Worm (Caenorhabditis elegans): Measurements from ENCODE around the gene his-61.

Gene his-61

DNA sequence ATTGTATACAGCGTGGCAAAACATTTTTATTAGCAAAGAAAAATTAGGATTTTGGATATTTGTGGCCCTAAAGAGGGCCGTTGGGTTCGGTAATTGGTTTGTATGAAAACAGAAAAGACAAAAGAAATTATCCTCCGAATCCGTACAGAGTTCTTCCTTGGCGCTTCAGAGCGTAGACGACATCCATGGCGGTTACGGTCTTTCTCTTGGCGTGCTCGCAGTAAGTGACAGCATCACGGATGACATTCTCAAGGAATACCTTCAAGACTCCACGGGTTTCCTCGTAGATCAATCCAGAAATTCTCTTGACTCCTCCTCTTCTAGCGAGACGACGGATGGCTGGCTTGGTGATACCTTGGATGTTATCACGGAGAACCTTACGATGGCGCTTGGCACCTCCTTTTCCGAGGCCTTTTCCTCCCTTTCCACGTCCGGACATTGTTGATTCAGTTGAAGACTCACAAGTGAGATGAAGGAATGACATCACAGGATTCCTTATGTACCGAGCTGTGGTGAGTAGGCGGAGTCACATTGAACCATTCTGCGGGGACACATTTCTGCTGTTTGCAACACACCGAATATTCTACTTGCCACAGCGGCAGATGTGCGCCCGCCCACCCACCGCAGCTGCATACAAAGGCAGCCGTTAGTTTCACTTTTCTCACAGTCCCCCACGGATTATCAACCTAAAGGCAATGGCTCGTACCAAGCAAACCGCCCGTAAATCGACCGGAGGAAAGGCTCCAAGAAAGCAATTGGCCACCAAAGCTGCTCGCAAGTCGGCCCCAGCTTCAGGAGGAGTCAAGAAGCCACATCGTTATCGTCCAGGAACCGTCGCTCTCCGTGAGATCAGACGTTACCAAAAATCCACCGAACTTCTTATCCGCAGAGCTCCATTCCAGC is 1.8 kb upstream of the his-61 start, which contains the start of the genes his-60 and his-59 (continued):
- TF ChIP-seq pat-9 (tag; optimal IDR thresholded peaks at IDR 0.05) (no peak), hlh-13 (GFP tag; optimal IDR thresholded peaks at IDR 0.05) (no peak), unc-42 (tag; optimal IDR thresholded peaks at IDR 0.05) (no peak), nhr-232 (tag; optimal IDR thresholded peaks at IDR 0.05) (no peak), ceh-6 (GFP tag; optimal IDR thresholded peaks at IDR 0.05) (peak; percentile 0), fkh-10 (GFP tag; optimal IDR thresholded peaks at IDR 0.05) (no peak), dmd-4 (tag; optimal IDR thresholded peaks at IDR 0.05; ENCODE audit: borderline replicate concordance) (no peak), ztf-16 (tag; optimal IDR thresholded peaks at IDR 0.05) (peak; percentile 16), che-1 (tag; optimal IDR thresholded peaks at IDR 0.05) (no peak), ceh-48 (tag; optimal IDR thresholded peaks at IDR 0.05) (no peak), eyg-1 (tag; optimal IDR thresholded peaks at IDR 0.05) (no peak), odd-2 (tag; optimal IDR thresholded peaks at IDR 0.05) (no peak), pros-1 (tag; optimal IDR thresholded peaks at IDR 0.05) (peak; percentile 31), ref-2 (tag; optimal IDR thresholded peaks at IDR 0.05) (peak; percentile 83), hlh-8 (tag; optimal IDR thresholded peaks at IDR 0.05) (no peak), pax-1 (tag; optimal IDR thresholded peaks at IDR 0.05) (no peak), fkh-6 (tag; optimal IDR thresholded peaks at IDR 0.05) (no peak), T23F11.4 (GFP tag; optimal IDR thresholded peaks at IDR 0.05) (no peak)

DNA sequence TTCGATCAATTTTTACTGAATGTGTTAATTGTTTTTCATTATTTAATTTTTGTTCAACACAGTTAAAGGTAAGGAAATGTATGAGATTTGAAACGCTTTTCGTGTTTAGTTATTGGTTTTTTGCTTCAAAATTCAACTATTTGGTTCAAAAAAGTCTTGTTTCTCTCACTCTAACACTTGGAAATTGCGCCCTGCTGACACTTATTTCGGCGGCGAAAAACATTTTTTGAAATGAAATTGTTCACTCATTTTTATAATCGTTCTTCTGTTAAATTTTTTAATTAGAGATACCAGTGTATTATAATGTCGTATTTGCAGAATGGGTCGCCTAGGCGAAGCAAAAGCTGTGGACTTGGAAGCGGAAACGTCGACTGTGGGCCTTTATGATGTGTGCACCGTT is 7.9 kb downstream of the his-61 start, which contains the start of gene rod-1:
Gene rod-1, plus strand, starts transcription at position 319 of the 400 bp plus-strand sequence.
- TF ChIP-seq ceh-2 (tag; optimal IDR thresholded peaks at IDR 0.05) (no peak), hlh-13 (GFP tag; optimal IDR thresholded peaks at IDR 0.05) (no peak), ref-2 (tag; optimal IDR thresholded peaks at IDR 0.05) (no peak)

DNA sequence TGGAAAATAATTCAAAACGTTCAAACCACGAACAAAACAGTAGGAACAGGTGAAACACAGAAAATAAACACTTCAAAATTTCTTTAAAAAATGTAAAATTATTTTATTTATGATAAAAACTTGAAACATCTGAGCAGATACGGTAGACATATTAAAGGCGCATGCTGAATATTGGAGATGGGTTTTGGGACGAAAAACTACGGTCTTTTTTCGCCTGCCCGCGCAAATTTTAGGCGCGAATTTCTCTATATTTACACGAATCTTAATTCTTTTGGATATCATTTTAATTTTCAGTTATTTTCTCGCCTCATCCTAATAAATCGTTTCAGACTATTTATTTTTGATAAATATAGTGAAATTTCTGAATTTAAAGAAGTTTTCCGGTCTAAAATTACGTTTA is 8.3 kb downstream of the his-61 start:
- TF ChIP-seq ceh-19 (GFP tag; optimal IDR thresholded peaks at IDR 0.05) (no peak), tbx-7 (tag; optimal IDR thresholded peaks at IDR 0.05) (no peak), ceh-22 (tag; optimal IDR thresholded peaks at IDR 0.05) (no peak), dmd-4 (tag; optimal IDR thresholded peaks at IDR 0.05; ENCODE audit: borderline replicate concordance) (no peak), hlh-8 (tag; optimal IDR thresholded peaks at IDR 0.05) (no peak), ttx-3 (tag; optimal IDR thresholded peaks at IDR 0.05) (no peak), fkh-6 (tag; optimal IDR thresholded peaks at IDR 0.05) (no peak), dve-1 (tag; optimal IDR thresholded peaks at IDR 0.05) (no peak), syd-9 (tag; optimal IDR thresholded peaks at IDR 0.05) (no peak), ceh-9 (tag; optimal IDR thresholded peaks at IDR 0.05) (no peak)

DNA sequence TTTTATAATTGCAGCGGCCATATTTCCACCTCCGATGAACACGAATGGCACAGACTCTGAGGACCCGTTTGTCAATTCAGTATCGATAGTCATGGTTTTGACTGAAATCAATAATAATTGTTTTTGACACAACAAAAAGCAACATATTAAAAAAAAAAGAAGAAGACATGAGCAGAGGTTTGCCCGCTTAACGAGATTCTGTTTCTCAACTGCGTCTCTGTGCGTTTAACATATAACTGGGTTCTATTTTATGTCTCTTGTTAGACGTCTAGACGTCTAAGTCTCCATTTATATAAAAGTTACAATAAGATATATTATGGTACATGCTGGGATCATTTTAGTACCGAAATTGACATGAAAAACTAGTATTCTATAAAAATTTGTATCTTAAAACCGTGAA is 8.8 kb downstream of the his-61 start, which contains the start of gene pycr-4:
Gene pycr-4, minus strand, starts transcription at position 101 of the 400 bp plus-strand sequence.
- no peak for TF ChIP-seq pat-9 (tag; optimal IDR thresholded peaks at IDR 0.05)
- no peak for TF ChIP-seq nhr-232 (tag; optimal IDR thresholded peaks at IDR 0.05)
- no peak for TF ChIP-seq ceh-14 (tag; optimal IDR thresholded peaks at IDR 0.05)
- no peak for TF ChIP-seq K02D7.2 (tag; optimal IDR thresholded peaks at IDR 0.05)
- no peak for TF ChIP-seq ttx-3 (tag; optimal IDR thresholded peaks at IDR 0.05)
- no peak for TF ChIP-seq F13H6.1 (tag; optimal IDR thresholded peaks at IDR 0.05)
- no peak for TF ChIP-seq tbx-2 (tag; optimal IDR thresholded peaks at IDR 0.05)
- TF ChIP-seq unc-55 (GFP tag; optimal IDR thresholded peaks at IDR 0.05): no peak
- TF ChIP-seq ceh-2 (tag; optimal IDR thresholded peaks at IDR 0.05): no peak
- no peak for TF ChIP-seq ahr-1 (tag; optimal IDR thresholded peaks at IDR 0.05)
- no peak for TF ChIP-seq ets-4 (tag; optimal IDR thresholded peaks at IDR 0.05)
- no peak for TF ChIP-seq tbx-7 (tag; optimal IDR thresholded peaks at IDR 0.05)
- no peak for TF ChIP-seq unc-42 (tag; optimal IDR thresholded peaks at IDR 0.05)
- no peak for TF ChIP-seq elt-2 (tag; optimal IDR thresholded peaks at IDR 0.05)
- no peak for TF ChIP-seq gmeb-2 (tag; optimal IDR thresholded peaks at IDR 0.05)
- TF ChIP-seq nfya-1 (tag; optimal IDR thresholded peaks at IDR 0.05): no peak
- no peak for TF ChIP-seq pag-3 (tag; optimal IDR thresholded peaks at IDR 0.05; ENCODE audit: borderline replicate concordance)

All from whole organism, late embryonic.